Worm (Caenorhabditis elegans) whole organism, L1 larva: Measurements from ENCODE around the gene scl-26.

ENCODE experiments used
- C04F5.9 ChIP-seq: sonication (generic microtip); optimal IDR thresholded peaks from 2 replicates; lab custom pipeline; 2016; ENCODE audit warnings: missing genetic modification characterization, missing compliant biosample characterization
- C16A3.4 ChIP-seq: fragments of 150-350 bp; optimal IDR thresholded peaks from 2 replicates; lab custom pipeline; 2014; ENCODE audit warnings: missing biosample characterization, missing genetic modification characterization
- alr-1 ChIP-seq: fragments of 200-800 bp; sonication (Bioruptor generic); optimal IDR thresholded peaks from 2 replicates; lab custom pipeline; 2018; ENCODE audit warnings: borderline replicate concordance, mild to moderate bottlenecking, missing genetic modification characterization, missing compliant biosample characterization
- aly-2 ChIP-seq: fragments of 150-350 bp; optimal IDR thresholded peaks from 2 replicates; lab custom pipeline; 2014; ENCODE audit warnings: missing biosample characterization, missing genetic modification characterization
- blmp-1 ChIP-seq: fragments of 150-350 bp; optimal IDR thresholded peaks from 2 replicates; lab custom pipeline; 2014; ENCODE audit warnings: missing biosample characterization, missing genetic modification characterization
- ceh-63 ChIP-seq: fragments of 200-800 bp; sonication (Bioruptor generic); optimal IDR thresholded peaks from 2 replicates; lab custom pipeline; 2018; ENCODE audit warnings: mild to moderate bottlenecking, missing genetic modification characterization, missing compliant biosample characterization
- ceh-8 ChIP-seq: fragments of 200-800 bp; sonication (Bioruptor generic); optimal IDR thresholded peaks from 2 replicates; lab custom pipeline; 2018; ENCODE audit warnings: mild to moderate bottlenecking, missing genetic modification characterization, moderate library complexity, missing compliant biosample characterization
- ceh-82 ChIP-seq, 3 experiments: fragments of 150-350 bp in 1 of 3; sonication (generic microtip) in 2 of 3; optimal IDR thresholded peaks; 2 replicates each; lab custom pipeline; 2014 to 2017; ENCODE audit warnings: missing biosample characterization in 3 of 3, missing genetic modification characterization in 3 of 3
- ceh-88 ChIP-seq: fragments of 200-800 bp; sonication (Bioruptor generic); IDR thresholded peaks from 2 replicates; pipeline ENCODE4 v1.3.6; 2022; ENCODE audit warnings: missing genetic modification characterization, missing compliant biosample characterization
- elt-2 ChIP-seq: sonication (generic microtip); optimal IDR thresholded peaks from 2 replicates; lab custom pipeline; 2016; ENCODE audit warnings: missing genetic modification characterization, mild to moderate bottlenecking, inconsistent platforms, missing compliant biosample characterization, missing genetic modification reagents
- elt-3 ChIP-seq, 6 experiments: fragments of 150-350 bp in 1 of 6; sonication (generic microtip); optimal IDR thresholded peaks; 2 replicates each; lab custom pipeline; 2017 to 2018; ENCODE audit warnings: missing biosample characterization in 6 of 6, missing genetic modification characterization in 6 of 6, inconsistent platforms in 1 of 6
- ets-5 ChIP-seq: fragments of 200-800 bp; sonication (Bioruptor generic); IDR thresholded peaks from 2 replicates; pipeline ENCODE4 v1.3.6; 2022; ENCODE audit warnings: missing genetic modification characterization, missing compliant biosample characterization
- fkh-4 ChIP-seq: sonication (generic microtip); optimal IDR thresholded peaks from 2 replicates; lab custom pipeline; 2016; ENCODE audit warnings: missing compliant biosample characterization, missing genetic modification characterization, borderline replicate concordance
- fkh-8 ChIP-seq: sonication (generic microtip); optimal IDR thresholded peaks from 2 replicates; lab custom pipeline; 2016; ENCODE audit warnings: mild to moderate bottlenecking, missing genetic modification characterization, missing compliant biosample characterization
- grh-1 ChIP-seq: fragments of 200-800 bp; sonication (Bioruptor generic); IDR thresholded peaks from 2 replicates; pipeline ENCODE4 v1.3.6; 2022; ENCODE audit warnings: missing genetic modification reagents, missing genetic modification characterization, missing compliant biosample characterization
- isw-1 ChIP-seq: fragments of 200-800 bp; sonication (Bioruptor generic); IDR thresholded peaks from 2 replicates; pipeline ENCODE4 v1.3.6; 2022; ENCODE audit warnings: missing genetic modification characterization, missing compliant biosample characterization
- jun-1 ChIP-seq: fragments of 150-350 bp; optimal IDR thresholded peaks from 2 replicates; lab custom pipeline; 2014; ENCODE audit warnings: missing biosample characterization, missing genetic modification reagents, missing genetic modification characterization
- lin-35 ChIP-seq, 2 experiments: fragments of 150-350 bp; optimal IDR thresholded peaks; 2 replicates each; lab custom pipeline; 2014; ENCODE audit warnings: missing biosample characterization in 2 of 2, missing genetic modification characterization in 2 of 2, missing genetic modification reagents in 2 of 2
- lin-39 ChIP-seq: fragments of 150-350 bp; optimal IDR thresholded peaks from 2 replicates; lab custom pipeline; 2014; ENCODE audit warnings: missing biosample characterization, missing genetic modification reagents, missing genetic modification characterization
- mep-1 ChIP-seq: fragments of 150-350 bp; optimal IDR thresholded peaks from 2 replicates; lab custom pipeline; 2014; ENCODE audit warnings: missing biosample characterization, missing genetic modification characterization
- nhr-11 ChIP-seq: fragments of 150-350 bp; optimal IDR thresholded peaks from 2 replicates; lab custom pipeline; 2014; ENCODE audit warnings: missing biosample characterization, missing genetic modification characterization
- nhr-20 ChIP-seq: sonication (generic microtip); optimal IDR thresholded peaks from 2 replicates; lab custom pipeline; 2016; ENCODE audit warnings: mild to moderate bottlenecking, missing genetic modification characterization, missing compliant biosample characterization
- nhr-85 ChIP-seq: sonication (generic microtip); peaks from one replicate; lab custom pipeline; 2016; ENCODE audit warnings: missing genetic modification characterization, inconsistent platforms, missing compliant biosample characterization
- pag-3 ChIP-seq: sonication (generic microtip); optimal IDR thresholded peaks from 2 replicates; lab custom pipeline; 2017; ENCODE audit warnings: missing genetic modification characterization, mild to moderate bottlenecking, missing compliant biosample characterization, antibody characterized with exemption, borderline replicate concordance; ENCODE audit not compliant: insufficient read depth
- pax-3 ChIP-seq: fragments of 200-800 bp; sonication (Bioruptor generic); optimal IDR thresholded peaks from 2 replicates; lab custom pipeline; 2018; ENCODE audit warnings: mild to moderate bottlenecking, missing genetic modification characterization, moderate library complexity, missing compliant biosample characterization
- snpc-4 ChIP-seq: fragments of 150-350 bp; optimal IDR thresholded peaks from 2 replicates; lab custom pipeline; 2014; ENCODE audit warnings: missing biosample characterization, missing genetic modification characterization
- snu-23 ChIP-seq: sonication (generic microtip); optimal IDR thresholded peaks from 2 replicates; lab custom pipeline; 2016; ENCODE audit warnings: missing genetic modification characterization, missing compliant biosample characterization
- sox-4 ChIP-seq: sonication (generic microtip); optimal IDR thresholded peaks from 2 replicates; lab custom pipeline; 2016; ENCODE audit warnings: missing genetic modification characterization, missing compliant biosample characterization
- swsn-7 ChIP-seq: sonication (generic microtip); optimal IDR thresholded peaks from 2 replicates; lab custom pipeline; 2016; ENCODE audit warnings: missing genetic modification characterization, missing compliant biosample characterization
- tbx-2 ChIP-seq: sonication (generic microtip); optimal IDR thresholded peaks from 2 replicates; lab custom pipeline; 2016; ENCODE audit warnings: missing genetic modification characterization, missing compliant biosample characterization
- unc-130 ChIP-seq: fragments of 150-350 bp; optimal IDR thresholded peaks from 2 replicates; lab custom pipeline; 2017; ENCODE audit warnings: missing biosample characterization, missing genetic modification characterization, inconsistent platforms
- unc-86 ChIP-seq: sonication (generic microtip); optimal IDR thresholded peaks from 2 replicates; lab custom pipeline; 2016; ENCODE audit warnings: missing genetic modification characterization, missing compliant biosample characterization

Gene scl-26

ce11 chrV:7635469-7635868 lies 34.1 kb upstream of the scl-26 start, which contains the start of gene srd-29 (continued):
- no peak for TF ChIP-seq alr-1

- no peak for TF ChIP-seq alr-1
- TF ChIP-seq ceh-88, result no peak
- TF ChIP-seq grh-1 (GFP tag; lab: Robert Waterston, UW), result no peak
- no peak for TF ChIP-seq mep-1
- no peak for TF ChIP-seq snu-23 (GFP tag; lab: Kevin White, UChicago)
- no peak for TF ChIP-seq jun-1 (tag; lab: Kevin White, UChicago)
- TF ChIP-seq isw-1 (GFP tag; lab: Robert Waterston, UW), result no peak
- no peak for TF ChIP-seq pag-3
- no peak for TF ChIP-seq pax-3
- TF ChIP-seq lin-35 (GFP tag; optimal IDR thresholded peaks at IDR 0.05; lab: Kevin White, UChicago), result no peak
Observed at ce11 chrV:7634657-7635056, 33.3 kb upstream of the scl-26 start, which contains the start of gene srd-31. srd-31 (minus strand) TSS chrV:7634757.

- TF ChIP-seq aly-2 (tag; lab: Kevin White, UChicago), result no peak
- TF ChIP-seq ceh-82 (tag; optimal IDR thresholded peaks at IDR 0.05; lab: Kevin White, UChicago), result no peak
- no peak for TF ChIP-seq lin-39 (tag; lab: Kevin White, UChicago)
- TF ChIP-seq C16A3.4 (tag; lab: Kevin White, UChicago), result no peak
Observed at ce11 chrV:7631732-7632131, 30.4 kb upstream of the scl-26 start, which contains the start of gene srd-25. srd-25 (plus strand) TSS chrV:7632032.

ce11 chrV:7629504-7629903 lies 28.2 kb upstream of the scl-26 start, which contains the start of gene srd-30:
srd-30 (plus strand) TSS chrV:7629804.
- TF ChIP-seq elt-2 (no peak), fkh-8 (tag; lab: Kevin White, UChicago) (no peak), sox-4 (no peak), elt-3 (tag; optimal IDR thresholded peaks at IDR 0.05; lab: Kevin White, UChicago) (no peak), C04F5.9 (tag; lab: Kevin White, UChicago) (no peak), unc-86 (tag; lab: Kevin White, UChicago) (no peak), tbx-2 (tag; lab: Kevin White, UChicago) (no peak), nhr-85 (tag; lab: Kevin White, UChicago) (no peak), nhr-11 (tag; lab: Kevin White, UChicago) (no peak), fkh-4 (tag; lab: Kevin White, UChicago) (no peak), ceh-8 (no peak), unc-130 (no peak), ets-5 (no peak), C16A3.4 (tag; lab: Kevin White, UChicago) (no peak), snpc-4 (tag; lab: Kevin White, UChicago) (no peak), swsn-7 (no peak)

ce11 chrV:7626550-7626949 lies 25.2 kb upstream of the scl-26 start, which contains the start of gene F07C4.6:
F07C4.6 (plus strand) TSS chrV:7626850.
- no peak for TF ChIP-seq nhr-20 (tag; lab: Kevin White, UChicago)

ce11 chrV:7624652-7625051 lies 23.3 kb upstream of the scl-26 start, which contains the start of gene grsp-4:
grsp-4 (plus strand) TSS chrV:7624952.
- TF ChIP-seq ceh-63 (GFP tag; lab: Kevin White, UChicago) (no peak), blmp-1 (tag; lab: Kevin White, UChicago) (peak; percentile 52), nhr-85 (tag; lab: Kevin White, UChicago) (peak; percentile 48)
- TF ChIP-seq, all 84 proteins: peak for 2
